Worm (Caenorhabditis elegans) whole organism, early embryonic: Measurements from ENCODE around the gene nep-13.

ENCODE experiments used
- B0310.2 ChIP-seq: sonication (generic microtip); optimal IDR thresholded peaks from 2 replicates; lab custom pipeline; 2016; ENCODE audit warnings: mild to moderate bottlenecking, missing genetic modification characterization, missing compliant biosample characterization
- aly-1 ChIP-seq: sonication (generic microtip); optimal IDR thresholded peaks from 2 replicates; lab custom pipeline; 2016; ENCODE audit warnings: missing genetic modification characterization, missing compliant biosample characterization
- ama-1 ChIP-seq: fragments of 150-350 bp; optimal IDR thresholded peaks from 2 replicates; lab custom pipeline; 2014
- ceh-13 ChIP-seq: fragments of 200-800 bp; sonication (Bioruptor generic); optimal IDR thresholded peaks from 2 replicates; lab custom pipeline; 2018; ENCODE audit warnings: mild to moderate bottlenecking, missing genetic modification characterization, missing compliant biosample characterization
- ceh-36 ChIP-seq: sonication (generic microtip); optimal IDR thresholded peaks from 2 replicates; lab custom pipeline; 2016; ENCODE audit warnings: missing genetic modification characterization, inconsistent platforms, missing compliant biosample characterization
- ets-7 ChIP-seq: sonication (generic microtip); optimal IDR thresholded peaks from 2 replicates; lab custom pipeline; 2016; ENCODE audit warnings: missing genotype, missing genetic modification characterization, missing compliant biosample characterization
- flt-1 ChIP-seq: fragments of 200-800 bp; sonication (Bioruptor generic); IDR thresholded peaks from 2 replicates; pipeline ENCODE4 v1.3.6; 2022; ENCODE audit warnings: missing genetic modification characterization, missing compliant biosample characterization
- hmbx-1 ChIP-seq: sonication (generic microtip); optimal IDR thresholded peaks from 2 replicates; lab custom pipeline; 2016; ENCODE audit warnings: mild to moderate bottlenecking, missing genetic modification characterization, missing compliant biosample characterization
- hmg-4 ChIP-seq: fragments of 200-800 bp; sonication (Bioruptor generic); optimal IDR thresholded peaks from 2 replicates; lab custom pipeline; 2018; ENCODE audit warnings: mild to moderate bottlenecking, missing genetic modification characterization, missing compliant biosample characterization
- hnd-1 ChIP-seq: sonication (generic microtip); optimal IDR thresholded peaks from 2 replicates; lab custom pipeline; 2016; ENCODE audit warnings: missing genetic modification characterization, missing compliant biosample characterization
- pes-1 ChIP-seq: fragments of 200-800 bp; sonication (Bioruptor generic); IDR thresholded peaks from 2 replicates; pipeline ENCODE4 v1.3.6; 2022; ENCODE audit warnings: missing genetic modification reagents, missing genetic modification characterization, missing compliant biosample characterization
- sea-1 ChIP-seq: fragments of 200-800 bp; sonication (Bioruptor generic); conservative IDR thresholded peaks from 2 replicates; pipeline ENCODE4 v1.3.6; 2022; ENCODE audit warnings: missing genetic modification characterization, missing compliant biosample characterization
- tbx-37 ChIP-seq: fragments of 200-800 bp; sonication (Bioruptor generic); conservative IDR thresholded peaks from 2 replicates; pipeline ENCODE4 v1.3.6; 2022; ENCODE audit warnings: missing genetic modification reagents, missing genetic modification characterization, missing compliant biosample characterization
- tra-4 ChIP-seq: sonication (generic microtip); optimal IDR thresholded peaks from 2 replicates; lab custom pipeline; 2017; ENCODE audit warnings: missing genetic modification characterization, missing compliant biosample characterization

DNA sequence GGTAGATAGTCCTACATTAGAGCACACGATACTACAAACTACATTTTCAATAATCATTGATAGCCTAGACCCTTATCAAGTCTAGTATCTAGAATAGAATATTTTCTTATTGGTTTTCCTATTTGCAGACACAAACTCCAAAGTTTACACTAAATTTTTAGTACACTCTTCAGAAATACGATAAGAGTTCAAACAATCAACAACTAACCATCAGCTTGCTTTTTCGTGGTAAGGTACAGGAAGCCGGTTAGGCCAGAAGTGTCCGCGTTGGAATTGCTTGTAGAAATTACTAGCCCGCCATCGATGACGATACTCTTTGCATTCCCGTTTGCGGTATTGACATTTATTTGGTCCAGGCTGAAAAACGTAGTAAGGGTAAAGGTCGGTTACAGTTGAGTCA, 39.8 kb downstream of the nep-13 start, which contains the start of gene Y46D2A.1:
- TF ChIP-seq pes-1 (no peak), aly-1 (tag; lab: Kevin White, UChicago) (no peak), ama-1 (lab: Kevin White, UChicago) (no peak), flt-1 (GFP tag; lab: Robert Waterston, UW) (no peak), hmg-4 (GFP tag; lab: Kevin White, UChicago) (no peak), hmbx-1 (tag; lab: Kevin White, UChicago) (no peak), ceh-13 (GFP tag; lab: Kevin White, UChicago) (no peak), ets-7 (tag; lab: Kevin White, UChicago) (no peak), hnd-1 (tag; lab: Kevin White, UChicago) (no peak), tra-4 (tag; lab: Kevin White, UChicago) (no peak), ceh-36 (tag; lab: Kevin White, UChicago) (no peak), B0310.2 (tag; lab: Kevin White, UChicago) (no peak), sea-1 (no peak), tbx-37 (GFP tag; lab: Robert Waterston, UW) (no peak)
